Worm (Caenorhabditis elegans): ENCODE measurements around the gene F49F1.9.
A peak's percentile ranks its signal among the peaks of the same experiment; 100 is the strongest.
"Not testable (repeated sequence)": the region's sequence is repeated elsewhere in the genome, so short reads cannot be mapped to it uniquely, and the experiment has no call there.

The F49F1.9 gene

ce11 chrIV:4137472-4137871 lies at the start of gene F49F1.9:
Gene F49F1.9 (minus strand): TSS chrIV:4137572.
- no peak for TF ChIP-seq crh-2 (tag; optimal IDR thresholded peaks at IDR 0.05)
- no peak for TF ChIP-seq peb-1 (tag; optimal IDR thresholded peaks at IDR 0.05)
- TF ChIP-seq blmp-1 (tag; optimal IDR thresholded peaks at IDR 0.05; ENCODE audit: insufficient read depth) = no peak
- no peak for TF ChIP-seq nhr-129 (tag; optimal IDR thresholded peaks at IDR 0.05)
- no peak for TF ChIP-seq ztf-1 (GFP tag; conservative IDR thresholded peaks at IDR 0.05)
- no peak for TF ChIP-seq F13H6.1 (tag; optimal IDR thresholded peaks at IDR 0.05)
- TF ChIP-seq ceh-82 (tag; optimal IDR thresholded peaks at IDR 0.05) = no peak
- TF ChIP-seq nhr-10 (tag; optimal IDR thresholded peaks at IDR 0.05) = no peak
- no peak for TF ChIP-seq gmeb-1 (tag; optimal IDR thresholded peaks at IDR 0.05)
- TF ChIP-seq mdl-1 (tag; optimal IDR thresholded peaks at IDR 0.05) = no peak
- no peak for TF ChIP-seq dmd-4 (tag; optimal IDR thresholded peaks at IDR 0.05)
- no peak for TF ChIP-seq ZK546.5 (tag; optimal IDR thresholded peaks at IDR 0.05)
- no peak for TF ChIP-seq nhr-11 (tag; optimal IDR thresholded peaks at IDR 0.05)
- no peak for TF ChIP-seq mab-5 (tag; optimal IDR thresholded peaks at IDR 0.05)
- TF ChIP-seq elt-3 (tag; optimal IDR thresholded peaks at IDR 0.05) = no peak
- no peak for TF ChIP-seq nhr-25 (tag; optimal IDR thresholded peaks at IDR 0.05)

- TF ChIP-seq nhr-10, ztf-4, sem-4 (tag; optimal IDR thresholded peaks at IDR 0.05): not testable (repeated sequence)
Observed at ce11 chrIV:4186099-4186498, 48.7 kb upstream of the F49F1.9 start, which contains the start of gene K08D10.11. Gene K08D10.11 (minus strand): TSS chrIV:4186199.

ce11 chrIV:4184767-4185166 lies 47.4 kb upstream of the F49F1.9 start:
- peak; percentile 8 for TF ChIP-seq F13H6.1 (tag; optimal IDR thresholded peaks at IDR 0.05)
- TF ChIP-seq gmeb-1 (tag; optimal IDR thresholded peaks at IDR 0.05) = peak; percentile 48
- peak; percentile 53 to 76 for TF ChIP-seq lsy-2 (tag; optimal IDR thresholded peaks at IDR 0.05)
- TF ChIP-seq sma-3 (GFP tag; optimal IDR thresholded peaks at IDR 0.05) = peak; percentile 21
- TF ChIP-seq sma-9 (GFP tag; optimal IDR thresholded peaks at IDR 0.05) = peak; percentile 30
- not testable (repeated sequence) for TF ChIP-seq sma-9 (tag; optimal IDR thresholded peaks at IDR 0.05)

ce11 chrIV:4180032-4180431 lies 42.7 kb upstream of the F49F1.9 start:
- peak in 1 of 2 experiments; percentile 31 for TF ChIP-seq lsy-2 (tag; optimal IDR thresholded peaks at IDR 0.05)

- TF ChIP-seq mdl-1 (tag; optimal IDR thresholded peaks at IDR 0.05) (no peak), fos-1 (tag; optimal IDR thresholded peaks at IDR 0.05) (no peak), mbf-1 (tag; optimal IDR thresholded peaks at IDR 0.05) (no peak), ztf-11 (tag; optimal IDR thresholded peaks at IDR 0.05) (no peak), blmp-1 (tag; optimal IDR thresholded peaks at IDR 0.05; ENCODE audit: insufficient read depth) (no peak), nhr-25 (tag; optimal IDR thresholded peaks at IDR 0.05) (no peak), crh-2 (tag; optimal IDR thresholded peaks at IDR 0.05) (no peak), aly-2 (tag; optimal IDR thresholded peaks at IDR 0.05) (no peak), nhr-23 (tag; optimal IDR thresholded peaks at IDR 0.05) (no peak), sma-9 (GFP tag; optimal IDR thresholded peaks at IDR 0.05) (no peak), sma-9 (tag; optimal IDR thresholded peaks at IDR 0.05) (no peak), ztf-1 (GFP tag; conservative IDR thresholded peaks at IDR 0.05) (no peak), nhr-6 (tag; optimal IDR thresholded peaks at IDR 0.05) (no peak)
Observed at ce11 chrIV:4178424-4178823, 41.1 kb upstream of the F49F1.9 start, which contains the start of gene tsen-34. Gene tsen-34 (plus strand): TSS chrIV:4178457.

- no peak for TF ChIP-seq ztf-11 (tag; optimal IDR thresholded peaks at IDR 0.05)
- no peak for TF ChIP-seq crh-2 (tag; optimal IDR thresholded peaks at IDR 0.05)
- no peak for TF ChIP-seq aly-2 (tag; optimal IDR thresholded peaks at IDR 0.05)
- TF ChIP-seq elt-1 (tag; optimal IDR thresholded peaks at IDR 0.05) = no peak
- TF ChIP-seq sem-4 (tag; optimal IDR thresholded peaks at IDR 0.05) = no peak
- TF ChIP-seq nhr-6 (tag; optimal IDR thresholded peaks at IDR 0.05) = no peak
- no peak for TF ChIP-seq sma-9 (GFP tag; optimal IDR thresholded peaks at IDR 0.05)
- no peak for TF ChIP-seq sma-9 (tag; optimal IDR thresholded peaks at IDR 0.05)
- no peak for TF ChIP-seq mbf-1 (tag; optimal IDR thresholded peaks at IDR 0.05)
- no peak for TF ChIP-seq nhr-237 (tag; optimal IDR thresholded peaks at IDR 0.05)
- TF ChIP-seq zag-1 (tag; optimal IDR thresholded peaks at IDR 0.05) = no peak
- no peak for TF ChIP-seq nhr-77 (tag; optimal IDR thresholded peaks at IDR 0.05)
- TF ChIP-seq alr-1 (tag; optimal IDR thresholded peaks at IDR 0.05) = no peak
- no peak for TF ChIP-seq nhr-11 (tag; optimal IDR thresholded peaks at IDR 0.05)
- no peak for TF ChIP-seq ama-1 (optimal IDR thresholded peaks at IDR 0.05)
- no peak for TF ChIP-seq mdl-1 (tag; optimal IDR thresholded peaks at IDR 0.05)
- TF ChIP-seq skn-1 (tag; optimal IDR thresholded peaks at IDR 0.05) = no peak
Observed at ce11 chrIV:4177560-4177959, 40.2 kb upstream of the F49F1.9 start.
